Worm (Caenorhabditis elegans) whole organism, young adult: ENCODE data around the gene rps-14.

Experiments
- B0019.2 ChIP-seq: fragments of 200-800 bp; sonication (Bioruptor generic); conservative IDR thresholded peaks from 2 replicates; pipeline ENCODE4 v1.3.6; 2022; ENCODE audit warnings: missing genetic modification reagents, missing genetic modification characterization, missing compliant biosample characterization
- F39B2.1 ChIP-seq: fragments of 200-800 bp; sonication (Bioruptor generic); IDR thresholded peaks from 2 replicates; pipeline ENCODE4 v1.3.6; 2022; ENCODE audit warnings: missing genetic modification reagents, missing genetic modification characterization, missing compliant biosample characterization
- F52B5.7 ChIP-seq: sonication (generic microtip); optimal IDR thresholded peaks from 2 replicates; lab custom pipeline; 2016; ENCODE audit warnings: mild to moderate bottlenecking, missing genetic modification characterization, missing compliant biosample characterization
- F55B11.4 ChIP-seq: sonication (generic microtip); optimal IDR thresholded peaks from 2 replicates; lab custom pipeline; 2016; ENCODE audit warnings: missing compliant biosample characterization, missing genetic modification characterization, borderline replicate concordance; ENCODE audit not compliant: insufficient read depth
- T07F8.4 ChIP-seq: sonication (generic microtip); optimal IDR thresholded peaks from 2 replicates; lab custom pipeline; 2016; ENCODE audit warnings: mild to moderate bottlenecking, missing genetic modification characterization, moderate library complexity, missing compliant biosample characterization
- Y56A3A.18 ChIP-seq: fragments of 200-800 bp; sonication (Bioruptor generic); IDR thresholded peaks from 2 replicates; pipeline ENCODE4 v1.3.6; 2022; ENCODE audit warnings: missing genetic modification reagents, missing genetic modification characterization, missing compliant biosample characterization
- akir-1 ChIP-seq: fragments of 200-800 bp; sonication (Bioruptor generic); optimal IDR thresholded peaks from 2 replicates; lab custom pipeline; 2018; ENCODE audit warnings: mild to moderate bottlenecking, missing genetic modification characterization, moderate library complexity, missing compliant biosample characterization
- aptf-3 ChIP-seq: fragments of 200-800 bp; sonication (Bioruptor generic); IDR thresholded peaks from 2 replicates; pipeline ENCODE4 v1.3.6; 2022; ENCODE audit warnings: missing genetic modification characterization, missing compliant biosample characterization
- athp-1 ChIP-seq: sonication (generic microtip); optimal IDR thresholded peaks from 2 replicates; lab custom pipeline; 2017; ENCODE audit warnings: mild to moderate bottlenecking, missing genetic modification characterization, missing compliant biosample characterization
- attf-6 ChIP-seq: fragments of 200-800 bp; sonication (Bioruptor generic); IDR thresholded peaks from 2 replicates; pipeline ENCODE4 v1.3.6; 2022; ENCODE audit warnings: missing genetic modification reagents, missing genetic modification characterization, missing compliant biosample characterization
- ccch-3 ChIP-seq: fragments of 200-800 bp; sonication (Bioruptor generic); optimal IDR thresholded peaks from 2 replicates; lab custom pipeline; 2018; ENCODE audit warnings: mild to moderate bottlenecking, missing genetic modification characterization, missing compliant biosample characterization
- cebp-1 ChIP-seq, 2 experiments: fragments of 200-800 bp in 1 of 2; sonication (Bioruptor generic) in 1 of 2; sonication (generic microtip) in 1 of 2; IDR thresholded peaks in 1 of 2; optimal IDR thresholded peaks in 1 of 2; 2 replicates each; pipeline versions ENCODE4 v1.3.6 to Lab custom; 2017 to 2022; ENCODE audit warnings: missing compliant biosample characterization in 2 of 2, missing genetic modification characterization in 2 of 2, mild to moderate bottlenecking in 1 of 2, missing genetic modification reagents in 1 of 2, moderate library complexity in 1 of 2
- cebp-2 ChIP-seq: fragments of 200-800 bp; sonication (Bioruptor generic); IDR thresholded peaks from 2 replicates; pipeline ENCODE4 v1.3.6; 2022; ENCODE audit warnings: missing genetic modification characterization, missing compliant biosample characterization
- ceh-79 ChIP-seq: sonication (generic microtip); optimal IDR thresholded peaks from 2 replicates; lab custom pipeline; 2017; ENCODE audit warnings: mild to moderate bottlenecking, missing genetic modification characterization, missing compliant biosample characterization
- ceh-91 ChIP-seq: fragments of 200-800 bp; sonication (Bioruptor generic); IDR thresholded peaks from 2 replicates; pipeline ENCODE4 v1.3.6; 2022; ENCODE audit warnings: missing genetic modification reagents, missing genetic modification characterization, missing compliant biosample characterization
- die-1 ChIP-seq: sonication (generic microtip); optimal IDR thresholded peaks from 2 replicates; lab custom pipeline; 2016; ENCODE audit warnings: missing genotype, mild to moderate bottlenecking, missing genetic modification characterization, missing compliant biosample characterization
- dox-1 ChIP-seq: fragments of 200-800 bp; sonication (Bioruptor generic); IDR thresholded peaks from 2 replicates; pipeline ENCODE4 v1.3.6; 2022; ENCODE audit warnings: missing genetic modification reagents, missing genetic modification characterization, missing compliant biosample characterization
- dpff-1 ChIP-seq: sonication (generic microtip); optimal IDR thresholded peaks from 2 replicates; lab custom pipeline; 2017; ENCODE audit warnings: mild to moderate bottlenecking, missing genetic modification characterization, missing compliant biosample characterization
- ekl-4 ChIP-seq: fragments of 200-800 bp; sonication (Bioruptor generic); IDR thresholded peaks from 2 replicates; pipeline ENCODE4 v1.3.6; 2022; ENCODE audit warnings: missing genetic modification reagents, missing genetic modification characterization, missing compliant biosample characterization
- him-1 ChIP-seq: sonication (generic microtip); optimal IDR thresholded peaks from 2 replicates; lab custom pipeline; 2016; ENCODE audit warnings: missing genotype, missing genetic modification reagents, missing genetic modification characterization, missing compliant biosample characterization
- hlh-26 ChIP-seq: fragments of 200-800 bp; sonication (Bioruptor generic); conservative IDR thresholded peaks from 2 replicates; pipeline ENCODE4 v1.3.6; 2022; ENCODE audit warnings: missing genetic modification reagents, missing genetic modification characterization, missing compliant biosample characterization
- hmg-1.2 ChIP-seq: fragments of 200-800 bp; sonication (Bioruptor generic); IDR thresholded peaks from 2 replicates; pipeline ENCODE4 v1.3.6; 2022; ENCODE audit warnings: missing genetic modification reagents, missing genetic modification characterization, missing compliant biosample characterization
- lin-26 ChIP-seq: fragments of 200-800 bp; sonication (Bioruptor generic); IDR thresholded peaks from 2 replicates; pipeline ENCODE4 v1.3.6; 2022; ENCODE audit warnings: missing genetic modification reagents, missing genetic modification characterization, missing compliant biosample characterization
- lin-35 ChIP-seq, 3 experiments: fragments of 150-350 bp in 2 of 3; sonication (generic microtip) in 1 of 3; optimal IDR thresholded peaks; 2 replicates each; lab custom pipeline; 2014 to 2018; ENCODE audit warnings: missing biosample characterization in 3 of 3, missing genetic modification characterization in 3 of 3, missing genetic modification reagents in 3 of 3
- madf-3 ChIP-seq: fragments of 200-800 bp; sonication (Bioruptor generic); IDR thresholded peaks from 2 replicates; pipeline ENCODE4 v1.3.6; 2022; ENCODE audit warnings: missing genetic modification reagents, missing genetic modification characterization, missing compliant biosample characterization
- madf-8 ChIP-seq: fragments of 200-800 bp; sonication (Bioruptor generic); conservative IDR thresholded peaks from 2 replicates; pipeline ENCODE4 v1.3.6; 2022; ENCODE audit warnings: missing genetic modification reagents, missing genetic modification characterization, missing compliant biosample characterization
- nfya-1 ChIP-seq: sonication (generic microtip); optimal IDR thresholded peaks from 2 replicates; lab custom pipeline; 2017; ENCODE audit warnings: antibody characterized with exemption, missing compliant biosample characterization, missing genetic modification characterization, borderline replicate concordance; ENCODE audit not compliant: insufficient read depth
- nfya-2 ChIP-seq: fragments of 200-800 bp; sonication (Bioruptor generic); IDR thresholded peaks from 2 replicates; pipeline ENCODE4 v1.3.6; 2022; ENCODE audit warnings: missing genetic modification reagents, missing genetic modification characterization, missing compliant biosample characterization
- nhr-120 ChIP-seq: fragments of 200-800 bp; sonication (Bioruptor generic); IDR thresholded peaks from 2 replicates; pipeline ENCODE4 v1.3.6; 2022; ENCODE audit warnings: missing genetic modification characterization, missing compliant biosample characterization
- pbrm-1 ChIP-seq: fragments of 200-800 bp; sonication (Bioruptor generic); IDR thresholded peaks from 2 replicates; pipeline ENCODE4 v1.3.6; 2022; ENCODE audit warnings: missing genetic modification reagents, missing genetic modification characterization, missing compliant biosample characterization
- snpc-1.3 ChIP-seq: sonication (generic microtip); optimal IDR thresholded peaks from 2 replicates; lab custom pipeline; 2017; ENCODE audit warnings: missing genetic modification characterization, mild to moderate bottlenecking, missing compliant biosample characterization, antibody characterized with exemption, moderate library complexity, missing genotype, missing genetic modification reagents; ENCODE audit not compliant: insufficient read depth
- tbp1 ChIP-seq: fragments of 200-800 bp; sonication (Bioruptor generic); optimal IDR thresholded peaks from 2 replicates; lab custom pipeline; 2018; ENCODE audit warnings: mild to moderate bottlenecking, missing genetic modification characterization, missing compliant biosample characterization
- tlf-1 ChIP-seq: fragments of 200-800 bp; sonication (Bioruptor generic); optimal IDR thresholded peaks from 2 replicates; lab custom pipeline; 2018; ENCODE audit warnings: mild to moderate bottlenecking, missing genetic modification characterization, missing compliant biosample characterization
- unc-130 ChIP-seq: sonication (generic microtip); optimal IDR thresholded peaks from 2 replicates; lab custom pipeline; 2016; ENCODE audit warnings: missing genetic modification reagents, missing genetic modification characterization, missing compliant biosample characterization
- unc-62 ChIP-seq: fragments of 150-350 bp; optimal IDR thresholded peaks from 2 replicates; lab custom pipeline; 2014; ENCODE audit warnings: missing biosample characterization, missing genetic modification reagents, missing genetic modification characterization
- zim-3 ChIP-seq: sonication (generic microtip); optimal IDR thresholded peaks from 2 replicates; lab custom pipeline; 2017; ENCODE audit warnings: mild to moderate bottlenecking, missing genetic modification characterization, moderate library complexity, missing compliant biosample characterization
- ztf-18 ChIP-seq: sonication (generic microtip); optimal IDR thresholded peaks from 2 replicates; lab custom pipeline; 2016; ENCODE audit warnings: missing genotype, mild to moderate bottlenecking, missing genetic modification characterization, missing compliant biosample characterization
- ztf-22 ChIP-seq: fragments of 200-800 bp; sonication (Bioruptor generic); optimal IDR thresholded peaks from 2 replicates; lab custom pipeline; 2018; ENCODE audit warnings: mild to moderate bottlenecking, missing genetic modification characterization, moderate library complexity, missing compliant biosample characterization
- ztf-25 ChIP-seq: fragments of 200-800 bp; sonication (Bioruptor generic); IDR thresholded peaks from 2 replicates; pipeline ENCODE4 v1.3.6; 2022; ENCODE audit warnings: missing genetic modification reagents, missing genetic modification characterization, missing compliant biosample characterization
- ztf-6 ChIP-seq: fragments of 200-800 bp; sonication (Bioruptor generic); IDR thresholded peaks from 2 replicates; pipeline ENCODE4 v1.3.6; 2022; ENCODE audit warnings: missing genetic modification reagents, missing genetic modification characterization, missing compliant biosample characterization

The rps-14 gene

DNA sequence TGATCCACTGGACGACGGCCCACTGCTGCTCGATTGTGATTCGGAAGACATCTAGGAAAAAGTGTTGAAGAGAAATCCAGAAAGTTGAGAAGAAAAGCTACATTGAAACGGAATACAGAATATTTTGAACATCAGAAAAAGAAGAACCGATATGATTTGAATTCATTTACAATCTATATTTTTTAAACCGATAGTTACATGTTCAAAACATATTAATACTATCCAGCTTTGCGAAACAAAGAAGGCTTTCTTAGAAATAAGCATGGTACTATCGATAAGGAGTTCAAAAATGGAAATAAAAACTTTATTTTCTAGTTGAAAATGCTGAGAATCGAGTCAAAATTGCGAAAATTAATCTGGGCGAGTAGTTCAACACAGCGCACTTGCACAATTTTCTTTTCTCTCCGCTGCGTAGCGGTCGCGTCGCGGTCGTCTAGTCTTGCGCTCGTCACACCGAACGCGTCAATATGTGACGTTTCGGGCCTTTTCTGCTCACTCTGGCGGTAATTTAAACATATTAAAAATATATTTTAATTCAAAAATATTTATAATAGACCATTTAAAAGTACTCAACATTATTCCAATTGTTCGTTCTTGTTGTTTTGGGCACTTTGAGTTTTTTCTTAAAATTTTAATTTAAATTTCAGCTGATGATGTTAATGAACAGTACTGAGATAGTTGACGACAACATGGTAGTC lies 17.2 kb downstream of the rps-14 start, which contains the start of the genes syf-2 and K04G7.1 (continued):
- no peak for TF ChIP-seq lin-26 (GFP tag; lab: Robert Waterston, UW)
- TF ChIP-seq die-1 (tag; lab: Kevin White, UChicago) = no peak
- TF ChIP-seq hmg-1.2 = peak; percentile 73
- no peak for TF ChIP-seq F52B5.7 (tag; lab: Kevin White, UChicago)
- TF ChIP-seq nfya-2 = no peak
- TF ChIP-seq B0019.2 = 0 out of 2 replicates have a peak, but pooled peaks have one; percentile 44
- peak; percentile 57 for TF ChIP-seq athp-1 (tag; lab: Kevin White, UChicago)
- TF ChIP-seq dpff-1 (tag; lab: Kevin White, UChicago) = no peak
- TF ChIP-seq ztf-6 (GFP tag; lab: Robert Waterston, UW) = no peak
- no peak for TF ChIP-seq ztf-25 (GFP tag; lab: Robert Waterston, UW)
- no peak for TF ChIP-seq F39B2.1
- no peak for TF ChIP-seq hlh-26 (GFP tag; lab: Robert Waterston, UW)
- TF ChIP-seq zim-3 = no peak
- peak; percentile 72; the same call in 1 of the 2 replicates for TF ChIP-seq ceh-91 (GFP tag; lab: Robert Waterston, UW)
- no peak for TF ChIP-seq ccch-3 (GFP tag; lab: Kevin White, UChicago)
- TF ChIP-seq unc-130 (GFP tag; lab: Kevin White, UChicago) = peak; percentile 62
- TF ChIP-seq ekl-4 (GFP tag; lab: Robert Waterston, UW) = peak; percentile 94
- peak; percentile 31; the same call in 1 of the 2 replicates for TF ChIP-seq madf-8 (GFP tag; lab: Robert Waterston, UW)
- no peak for TF ChIP-seq attf-6
- peak; percentile 20 for TF ChIP-seq unc-62 (GFP tag; lab: Kevin White, UChicago)
- no peak for TF ChIP-seq cebp-2
- TF ChIP-seq aptf-3 (GFP tag; lab: Robert Waterston, UW) = no peak
- peak; percentile 89 for TF ChIP-seq tlf-1 (GFP tag; lab: Kevin White, UChicago)
- TF ChIP-seq snpc-1.3 = peak; percentile 76
- peak; percentile 100 for TF ChIP-seq madf-3 (GFP tag; lab: Robert Waterston, UW)
- TF ChIP-seq ztf-22 (GFP tag; lab: Kevin White, UChicago) = peak; percentile 7
- no peak for TF ChIP-seq Y56A3A.18 (GFP tag; lab: Robert Waterston, UW)
- no peak for TF ChIP-seq T07F8.4
- peak; percentile 32 for TF ChIP-seq him-1 (tag; lab: Kevin White, UChicago)
- TF ChIP-seq lin-35 (GFP tag; optimal IDR thresholded peaks at IDR 0.05; lab: Kevin White, UChicago) = peak; percentile 39 to 93 (median 45)
- peak; percentile 69 for TF ChIP-seq cebp-1 (GFP tag; IDR thresholded peaks at IDR 0.05; lab: Robert Waterston, UW)
- peak; percentile 87 for TF ChIP-seq cebp-1 (tag; optimal IDR thresholded peaks at IDR 0.05; lab: Kevin White, UChicago)
- peak; percentile 97 for TF ChIP-seq ztf-18 (tag; lab: Kevin White, UChicago)
- TF ChIP-seq akir-1 (GFP tag; lab: Kevin White, UChicago) = no peak
- no peak for TF ChIP-seq nfya-1 (tag; lab: Kevin White, UChicago)
- TF ChIP-seq dox-1 (GFP tag; lab: Robert Waterston, UW) = peak; percentile 95
- no peak for TF ChIP-seq nhr-120 (GFP tag; lab: Robert Waterston, UW)
- peak; percentile 71 for TF ChIP-seq tbp1 (GFP tag; lab: Kevin White, UChicago)
- TF ChIP-seq ceh-79 (tag; lab: Kevin White, UChicago) = no peak
- TF ChIP-seq F55B11.4 = no peak
- peak; percentile 89 for TF ChIP-seq pbrm-1 (GFP tag; lab: Robert Waterston, UW)
